Fruit fly (Drosophila melanogaster): ENCODE results near the gene modSP.

modSP gene

dm6 chr3R:16655494-16656493 is at the start of gene modSP:
Gene modSP (minus strand): TSS chr3R:16655662.
- TF ChIP-seq Ets98B (GFP tag; IDR thresholded peaks at IDR 0.05) = peak; percentile 54; the same call in 1 of the 2 replicates
- TF ChIP-seq Snoo (tag; optimal IDR thresholded peaks at IDR 0.05) = peak; percentile 8
- peak; percentile 13 for TF ChIP-seq D1 (tag; optimal IDR thresholded peaks at IDR 0.05)
- no peak for TF ChIP-seq CG14655 (GFP tag; optimal IDR thresholded peaks at IDR 0.05)
- TF ChIP-seq CG10348 (GFP tag; IDR thresholded peaks at IDR 0.05) = no peak
- TF ChIP-seq Pif1A (GFP tag; optimal IDR thresholded peaks at IDR 0.05) = peak; percentile 59
- no peak for TF ChIP-seq CG9948 (tag; optimal IDR thresholded peaks at IDR 0.05)
- peak; percentile 66 for TF ChIP-seq EcR (GFP tag; optimal IDR thresholded peaks at IDR 0.05)
- TF ChIP-seq CG15710 (tag; optimal IDR thresholded peaks at IDR 0.05) = no peak
- TF ChIP-seq Pif1B (GFP tag; optimal IDR thresholded peaks at IDR 0.05) = no peak
- no peak for TF ChIP-seq rn (GFP tag; IDR thresholded peaks at IDR 0.05)
- no peak for TF ChIP-seq CG13204 (GFP tag; optimal IDR thresholded peaks at IDR 0.05)
- peak; percentile 18 for TF ChIP-seq CG8301 (tag; optimal IDR thresholded peaks at IDR 0.05)
- TF ChIP-seq CG34367 (tag; optimal IDR thresholded peaks at IDR 0.05) = no peak
- TF ChIP-seq gl (tag; optimal IDR thresholded peaks at IDR 0.05) = peak; percentile 31
- peak; percentile 68 for TF ChIP-seq CG4496 (GFP tag; IDR thresholded peaks at IDR 0.05)
- TF ChIP-seq CG32121 (GFP tag; IDR thresholded peaks at IDR 0.05) = 0 out of 2 replicates have a peak, but pooled peaks have one; percentile 13
- peak; percentile 19 for TF ChIP-seq CG8159 (tag; optimal IDR thresholded peaks at IDR 0.05)
- peak; percentile 9 for TF ChIP-seq CG17806 (tag; optimal IDR thresholded peaks at IDR 0.05)
- peak; percentile 43; the same call in 1 of the 2 replicates for TF ChIP-seq CG12605 (GFP tag; IDR thresholded peaks at IDR 0.05)
- TF ChIP-seq fd96Ca (GFP tag; IDR thresholded peaks at IDR 0.05) = peak; percentile 47; the same call in 1 of the 3 replicates

- TF ChIP-seq EcR (GFP tag; optimal IDR thresholded peaks at IDR 0.05) (no peak), Pif1B (GFP tag; optimal IDR thresholded peaks at IDR 0.05) (no peak)
These were observed 48.8 kb upstream of the modSP start for dm6 chr3R:16704226-16704625.

dm6 chr3R:16702810-16703209 is 47.3 kb upstream of the modSP start:
- TF ChIP-seq gl (tag; optimal IDR thresholded peaks at IDR 0.05) = no peak
- no peak for TF ChIP-seq CG15710 (tag; optimal IDR thresholded peaks at IDR 0.05)
- TF ChIP-seq CG4496 (GFP tag; IDR thresholded peaks at IDR 0.05) = no peak
- TF ChIP-seq CG10348 (GFP tag; IDR thresholded peaks at IDR 0.05) = no peak
- TF ChIP-seq CG14655 (GFP tag; optimal IDR thresholded peaks at IDR 0.05) = no peak
- TF ChIP-seq CG8159 (tag; optimal IDR thresholded peaks at IDR 0.05) = no peak
- TF ChIP-seq Pif1B (GFP tag; optimal IDR thresholded peaks at IDR 0.05) = no peak
- peak; percentile 6 for TF ChIP-seq D1 (tag; optimal IDR thresholded peaks at IDR 0.05)
- peak; percentile 36; the same call in 1 of the 2 replicates for TF ChIP-seq CG32121 (GFP tag; IDR thresholded peaks at IDR 0.05)
- no peak for TF ChIP-seq CG34367 (tag; optimal IDR thresholded peaks at IDR 0.05)
- no peak for TF ChIP-seq CG13204 (GFP tag; optimal IDR thresholded peaks at IDR 0.05)
- no peak for TF ChIP-seq Ets98B (GFP tag; IDR thresholded peaks at IDR 0.05)
- TF ChIP-seq CG8301 (tag; optimal IDR thresholded peaks at IDR 0.05) = no peak
- no peak for TF ChIP-seq Snoo (tag; optimal IDR thresholded peaks at IDR 0.05)
- no peak for TF ChIP-seq Pif1A (GFP tag; optimal IDR thresholded peaks at IDR 0.05)
- TF ChIP-seq CG17806 (tag; optimal IDR thresholded peaks at IDR 0.05) = no peak
- no peak for TF ChIP-seq CG12605 (GFP tag; IDR thresholded peaks at IDR 0.05)
- TF ChIP-seq rn (GFP tag; IDR thresholded peaks at IDR 0.05) = no peak
- TF ChIP-seq EcR (GFP tag; optimal IDR thresholded peaks at IDR 0.05) = no peak
- no peak for TF ChIP-seq CG9948 (tag; optimal IDR thresholded peaks at IDR 0.05)
- peak; percentile 74; the same call in 2 of the 3 replicates for TF ChIP-seq fd96Ca (GFP tag; IDR thresholded peaks at IDR 0.05)

- no peak for TF ChIP-seq Pif1A (GFP tag; optimal IDR thresholded peaks at IDR 0.05)
- TF ChIP-seq CG12605 (GFP tag; IDR thresholded peaks at IDR 0.05) = no peak
- TF ChIP-seq EcR (GFP tag; optimal IDR thresholded peaks at IDR 0.05) = no peak
- no peak for TF ChIP-seq rn (GFP tag; IDR thresholded peaks at IDR 0.05)
- no peak for TF ChIP-seq CG32121 (GFP tag; IDR thresholded peaks at IDR 0.05)
- no peak for TF ChIP-seq D1 (tag; optimal IDR thresholded peaks at IDR 0.05)
- no peak for TF ChIP-seq CG4496 (GFP tag; IDR thresholded peaks at IDR 0.05)
- TF ChIP-seq CG14655 (GFP tag; optimal IDR thresholded peaks at IDR 0.05) = no peak
These were observed 45.5 kb upstream of the modSP start for dm6 chr3R:16700915-16701314.

dm6 chr3R:16682901-16683300 is 27.4 kb upstream of the modSP start:
- TF ChIP-seq CG8301 (tag; optimal IDR thresholded peaks at IDR 0.05) = no peak
- no peak for TF ChIP-seq CG8159 (tag; optimal IDR thresholded peaks at IDR 0.05)
- no peak for TF ChIP-seq gl (tag; optimal IDR thresholded peaks at IDR 0.05)

dm6 chr3R:16677934-16678333 is 22.5 kb upstream of the modSP start:
- TF ChIP-seq Pif1B (GFP tag; optimal IDR thresholded peaks at IDR 0.05) (no peak), Ets98B (GFP tag; IDR thresholded peaks at IDR 0.05) (no peak), EcR (GFP tag; optimal IDR thresholded peaks at IDR 0.05) (no peak), rn (GFP tag; IDR thresholded peaks at IDR 0.05) (no peak), CG15710 (tag; optimal IDR thresholded peaks at IDR 0.05) (no peak), CG32121 (GFP tag; IDR thresholded peaks at IDR 0.05) (no peak), Pif1A (GFP tag; optimal IDR thresholded peaks at IDR 0.05) (no peak), CG34367 (tag; optimal IDR thresholded peaks at IDR 0.05) (no peak), CG8159 (tag; optimal IDR thresholded peaks at IDR 0.05) (no peak), CG13204 (GFP tag; optimal IDR thresholded peaks at IDR 0.05) (no peak), CG14655 (GFP tag; optimal IDR thresholded peaks at IDR 0.05) (no peak), CG4496 (GFP tag; IDR thresholded peaks at IDR 0.05) (no peak), Snoo (tag; optimal IDR thresholded peaks at IDR 0.05) (no peak), CG17806 (tag; optimal IDR thresholded peaks at IDR 0.05) (no peak), CG10348 (GFP tag; IDR thresholded peaks at IDR 0.05) (no peak), CG12605 (GFP tag; IDR thresholded peaks at IDR 0.05) (no peak), D1 (tag; optimal IDR thresholded peaks at IDR 0.05) (no peak), CG9948 (tag; optimal IDR thresholded peaks at IDR 0.05) (no peak)
